Fruit fly (Drosophila melanogaster) Kc167 (cell line): Measurements from ENCODE around the gene disco.

Experiments used
- Myc ChIP-seq: fragments of >200 bp; optimal IDR thresholded peaks from 2 replicates; lab custom pipeline; 2017; ENCODE audit warnings: missing external identifiers
- Sin3A ChIP-seq: fragments of >200 bp; optimal IDR thresholded peaks from 2 replicates; lab custom pipeline; 2018; ENCODE audit warnings: missing external identifiers
- h ChIP-seq: fragments of >200 bp; optimal IDR thresholded peaks from 3 replicates; lab custom pipeline; 2018; ENCODE audit warnings: missing external identifiers
- insv ChIP-seq: fragments of >200 bp; optimal IDR thresholded peaks from 3 replicates; lab custom pipeline; 2018; ENCODE audit warnings: missing external identifiers
- psq ChIP-seq: fragments of >200 bp; optimal IDR thresholded peaks from 2 replicates; lab custom pipeline; 2017; ENCODE audit warnings: missing external identifiers
- ttk ChIP-seq: sonication (Bioruptor generic); optimal IDR thresholded peaks from 2 replicates; lab custom pipeline; 2017; ENCODE audit warnings: missing external identifiers

disco gene

DNA sequence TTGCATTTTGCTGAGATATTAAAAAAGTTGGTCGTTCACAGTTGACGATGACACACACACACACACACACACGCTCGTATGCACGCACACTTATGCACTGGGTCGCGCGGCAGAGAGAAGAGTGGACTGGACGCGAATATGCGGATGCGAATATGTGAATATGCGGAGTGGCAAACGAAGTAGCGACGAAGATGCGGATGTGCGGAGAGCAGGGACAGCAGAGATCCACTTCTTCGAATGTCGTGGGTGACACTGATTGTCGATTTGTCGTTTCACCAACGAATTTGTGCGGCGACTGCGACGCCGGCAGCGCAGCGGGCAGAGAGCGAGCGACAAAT lies at the start of gene disco:
TSS of gene disco (minus strand) at position 259 of the 338 bp plus-strand sequence.
- no peak for TF ChIP-seq h (lab: Kevin White, UChicago)
- TF ChIP-seq psq, result no peak
- TF ChIP-seq Sin3A (lab: Kevin White, UChicago), result no peak
- TF ChIP-seq insv (lab: Kevin White, UChicago), result no peak
- TF ChIP-seq ttk (lab: Kevin White, UChicago), result no peak

DNA sequence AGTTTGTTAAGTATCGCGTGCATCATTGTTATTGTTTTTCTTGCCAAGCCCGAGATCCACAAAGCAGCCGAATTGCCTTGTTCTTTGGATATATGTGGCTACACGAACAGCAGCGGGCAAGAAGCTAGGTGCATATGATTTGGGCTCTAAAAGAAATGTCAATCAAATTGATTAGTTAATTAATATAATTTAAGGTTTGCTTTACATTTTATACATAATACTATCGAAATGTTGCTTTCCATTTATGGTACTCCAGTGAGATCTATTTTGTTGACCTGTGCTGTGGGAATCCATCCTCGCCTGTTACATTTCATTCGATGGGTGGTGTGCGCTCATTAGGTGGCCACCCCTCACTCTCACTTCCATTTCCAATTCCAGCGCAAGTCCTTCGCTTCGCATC lies 46.9 kb upstream of the disco start:
- TF ChIP-seq psq (no peak), insv (lab: Kevin White, UChicago) (no peak), Sin3A (lab: Kevin White, UChicago) (no peak), Myc (lab: Kevin White, UChicago) (no peak), ttk (lab: Kevin White, UChicago) (no peak), h (lab: Kevin White, UChicago) (no peak)

DNA sequence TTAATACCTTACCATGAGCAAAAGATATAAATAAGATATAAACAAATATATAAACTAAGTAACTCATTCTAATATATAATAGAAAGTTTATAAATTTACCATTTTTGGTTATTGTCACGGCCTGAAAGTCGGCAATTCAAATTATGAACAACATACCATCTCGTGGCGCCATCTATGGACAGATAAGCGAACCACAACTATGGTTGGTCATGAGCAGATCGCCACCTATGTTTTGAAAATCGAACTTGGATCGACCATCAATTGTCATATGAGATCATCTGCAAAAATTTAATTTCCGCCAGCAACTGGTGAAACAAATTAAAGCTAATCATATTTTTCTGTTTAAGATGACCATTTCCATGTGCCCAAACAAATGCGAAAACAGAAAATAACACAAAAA lies 28.2 kb upstream of the disco start:
- TF ChIP-seq Myc (lab: Kevin White, UChicago) (no peak), psq (no peak), h (lab: Kevin White, UChicago) (no peak), insv (lab: Kevin White, UChicago) (no peak), Sin3A (lab: Kevin White, UChicago) (no peak), ttk (lab: Kevin White, UChicago) (no peak)

DNA sequence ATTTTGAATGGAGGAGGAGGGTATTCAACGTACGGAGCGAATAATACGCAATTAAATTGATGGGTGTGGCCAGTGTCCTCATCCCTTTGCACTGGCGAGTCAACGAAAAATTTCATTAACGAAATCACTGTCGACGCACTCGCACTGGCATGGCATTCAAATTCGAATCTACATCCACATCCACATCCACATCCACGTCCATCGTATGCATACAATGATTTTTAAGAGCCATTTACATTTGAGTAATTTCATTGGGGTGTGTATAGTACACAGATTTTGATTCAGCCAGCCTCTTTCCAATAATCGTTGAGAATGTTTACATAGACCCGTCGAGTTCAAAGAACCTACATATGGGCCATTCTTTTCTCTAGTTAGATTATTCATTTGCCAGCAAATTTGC lies 27.4 kb upstream of the disco start:
- no peak for TF ChIP-seq psq
- no peak for TF ChIP-seq Sin3A (lab: Kevin White, UChicago)
- no peak for TF ChIP-seq Myc (lab: Kevin White, UChicago)
- no peak for TF ChIP-seq insv (lab: Kevin White, UChicago)
- TF ChIP-seq ttk (lab: Kevin White, UChicago), result no peak

- TF ChIP-seq h (lab: Kevin White, UChicago) (no peak), ttk (lab: Kevin White, UChicago) (no peak), psq (no peak), insv (lab: Kevin White, UChicago) (no peak), Myc (lab: Kevin White, UChicago) (no peak), Sin3A (lab: Kevin White, UChicago) (no peak)
Observed at dm6 chrX:16241831-16242451, 25.4 kb upstream of the disco start.

DNA sequence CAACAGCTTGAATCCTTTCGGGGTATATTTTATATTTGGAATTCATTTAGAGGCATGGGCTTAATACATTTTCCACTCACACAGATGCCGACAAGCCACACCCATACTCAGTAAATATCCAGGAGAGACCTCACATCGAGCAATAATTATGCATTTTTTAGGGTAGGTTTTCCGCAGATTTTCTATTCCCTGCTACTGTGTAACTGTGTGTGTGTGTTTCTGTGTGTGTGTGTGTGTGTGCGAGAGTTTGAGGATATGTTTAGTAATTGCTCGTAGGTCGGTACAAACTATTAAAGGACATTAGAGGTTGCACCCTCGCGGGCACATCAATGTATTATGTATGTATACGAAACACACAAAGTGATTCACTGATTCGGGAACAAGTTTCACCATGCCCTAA lies 14.7 kb upstream of the disco start:
- TF ChIP-seq ttk (lab: Kevin White, UChicago) (no peak), h (lab: Kevin White, UChicago) (no peak), psq (no peak), Myc (lab: Kevin White, UChicago) (no peak), insv (lab: Kevin White, UChicago) (no peak)

dm6 chrX:16217518-16217869 lies 944 bp upstream of the disco start:
- no peak for TF ChIP-seq Sin3A (lab: Kevin White, UChicago)
- no peak for TF ChIP-seq h (lab: Kevin White, UChicago)
- no peak for TF ChIP-seq ttk (lab: Kevin White, UChicago)
- no peak for TF ChIP-seq psq
- no peak for TF ChIP-seq insv (lab: Kevin White, UChicago)

dm6 chrX:16216830-16217517 lies 424 bp upstream of the disco start:
- TF ChIP-seq psq (no peak), h (lab: Kevin White, UChicago) (no peak), Myc (lab: Kevin White, UChicago) (no peak), ttk (lab: Kevin White, UChicago) (no peak), insv (lab: Kevin White, UChicago) (no peak), Sin3A (lab: Kevin White, UChicago) (no peak)

dm6 chrX:16213998-16214397 lies 2.6 kb downstream of the disco start:
- TF ChIP-seq Sin3A (lab: Kevin White, UChicago) (no peak), h (lab: Kevin White, UChicago) (no peak), Myc (lab: Kevin White, UChicago) (no peak)

dm6 chrX:16209663-16210062 lies 6.9 kb downstream of the disco start:
- TF ChIP-seq ttk (lab: Kevin White, UChicago) (no peak), Myc (lab: Kevin White, UChicago) (no peak), insv (lab: Kevin White, UChicago) (no peak), h (lab: Kevin White, UChicago) (no peak), Sin3A (lab: Kevin White, UChicago) (no peak), psq (no peak)

DNA sequence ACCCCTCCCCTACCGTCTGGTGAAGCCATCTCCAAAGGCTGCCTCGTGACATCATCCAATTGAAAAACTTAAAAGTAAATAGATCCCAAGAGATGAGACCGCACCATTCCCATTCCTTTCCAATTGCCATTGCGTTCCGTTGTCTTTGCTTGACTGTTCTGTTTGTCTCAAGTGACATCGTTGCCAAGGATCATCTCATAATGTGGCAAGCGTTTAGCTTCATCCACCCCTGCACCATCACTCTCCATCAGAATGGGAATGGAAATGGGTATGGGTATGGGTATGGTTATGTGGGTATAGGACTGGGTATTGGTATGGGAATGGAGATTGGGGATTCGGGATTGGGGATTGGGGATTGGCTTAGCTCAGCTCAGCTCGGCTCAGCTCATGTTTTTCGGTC lies 7.9 kb downstream of the disco start:
- TF ChIP-seq ttk (lab: Kevin White, UChicago) (no peak), Sin3A (lab: Kevin White, UChicago) (no peak), Myc (lab: Kevin White, UChicago) (no peak), h (lab: Kevin White, UChicago) (no peak), psq (no peak), insv (lab: Kevin White, UChicago) (no peak)

DNA sequence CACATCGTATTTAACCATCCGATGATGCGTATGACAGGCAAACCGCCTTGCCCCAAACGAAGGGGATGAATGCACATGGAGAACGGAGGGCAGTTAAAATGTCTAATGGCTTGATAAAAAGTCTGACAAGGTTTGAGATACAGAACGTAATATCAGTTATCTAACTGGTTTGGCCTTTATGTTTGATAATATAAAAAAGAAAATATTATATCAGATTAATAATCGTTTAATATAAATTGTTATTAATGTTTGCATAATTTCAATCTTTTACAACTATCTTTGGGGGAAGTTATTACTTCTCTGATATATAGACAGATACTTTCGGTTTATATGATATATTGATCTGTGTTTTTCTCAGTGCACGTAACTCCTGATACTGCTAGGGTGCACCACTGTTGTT lies 11.4 kb downstream of the disco start:
- no peak for TF ChIP-seq insv (lab: Kevin White, UChicago)
- no peak for TF ChIP-seq ttk (lab: Kevin White, UChicago)
- no peak for TF ChIP-seq h (lab: Kevin White, UChicago)
- no peak for TF ChIP-seq Myc (lab: Kevin White, UChicago)
